Worm (Caenorhabditis elegans): ENCODE measurements around the gene Y62H9A.1.

DNA sequence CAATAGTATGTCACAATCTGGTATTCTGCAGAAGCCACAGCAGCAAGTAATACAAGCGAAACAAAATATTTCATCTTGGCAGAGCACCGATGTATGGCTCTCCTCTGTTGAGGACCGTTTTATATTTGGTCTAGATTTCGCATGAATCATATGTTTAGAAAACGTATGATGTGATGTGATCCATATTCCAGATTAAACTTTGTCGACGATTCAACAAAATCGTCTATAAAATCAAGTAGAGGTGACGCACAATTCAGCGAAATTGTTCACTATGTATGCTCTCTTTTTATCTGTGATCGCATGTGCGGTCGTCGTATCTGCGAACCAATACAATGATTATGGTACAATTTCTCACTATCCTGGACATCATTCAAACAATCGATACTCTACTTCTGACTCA lies 4.5 kb downstream of the Y62H9A.1 start, which contains the start of the genes Y62H9A.3 and Y62H9A.4:
- TF ChIP-seq zag-1 (tag; optimal IDR thresholded peaks at IDR 0.05) = no peak
- TF ChIP-seq pha-4 (tag; optimal IDR thresholded peaks at IDR 0.05) = no peak
- no peak for TF ChIP-seq elt-2 (tag; optimal IDR thresholded peaks at IDR 0.05)
- no peak for TF ChIP-seq lin-15B (tag; optimal IDR thresholded peaks at IDR 0.05)
